Worm (Caenorhabditis elegans) whole organism, L1 larva: ENCODE results near the gene cut-3.

Experiments
- C04F5.9 ChIP-seq: sonication (generic microtip); optimal IDR thresholded peaks from 2 replicates; lab custom pipeline; 2016; ENCODE audit warnings: missing genetic modification characterization, missing compliant biosample characterization
- F16B12.6 ChIP-seq: fragments of 150-350 bp; optimal IDR thresholded peaks from 2 replicates; lab custom pipeline; 2014; ENCODE audit warnings: missing biosample characterization, missing genetic modification characterization
- aha-1 ChIP-seq: fragments of 150-350 bp; optimal IDR thresholded peaks from 2 replicates; lab custom pipeline; 2014; ENCODE audit warnings: missing biosample characterization, missing genetic modification characterization
- alr-1 ChIP-seq: fragments of 200-800 bp; sonication (Bioruptor generic); optimal IDR thresholded peaks from 2 replicates; lab custom pipeline; 2018; ENCODE audit warnings: borderline replicate concordance, mild to moderate bottlenecking, missing genetic modification characterization, missing compliant biosample characterization
- blmp-1 ChIP-seq: fragments of 150-350 bp; optimal IDR thresholded peaks from 2 replicates; lab custom pipeline; 2014; ENCODE audit warnings: missing biosample characterization, missing genetic modification characterization
- ceh-63 ChIP-seq: fragments of 200-800 bp; sonication (Bioruptor generic); optimal IDR thresholded peaks from 2 replicates; lab custom pipeline; 2018; ENCODE audit warnings: mild to moderate bottlenecking, missing genetic modification characterization, missing compliant biosample characterization
- ceh-8 ChIP-seq: fragments of 200-800 bp; sonication (Bioruptor generic); optimal IDR thresholded peaks from 2 replicates; lab custom pipeline; 2018; ENCODE audit warnings: mild to moderate bottlenecking, missing genetic modification characterization, moderate library complexity, missing compliant biosample characterization
- ceh-88 ChIP-seq: fragments of 200-800 bp; sonication (Bioruptor generic); IDR thresholded peaks from 2 replicates; pipeline ENCODE4 v1.3.6; 2022; ENCODE audit warnings: missing genetic modification characterization, missing compliant biosample characterization
- ces-1 ChIP-seq: fragments of 150-350 bp; optimal IDR thresholded peaks from 2 replicates; lab custom pipeline; 2014; ENCODE audit warnings: missing biosample characterization, missing genetic modification reagents, missing genetic modification characterization
- efl-1 ChIP-seq, 4 experiments: fragments of 150-350 bp; optimal IDR thresholded peaks in 3 of 4; peaks in 1 of 4; 1 replicate in 1 of 4; 2 replicates in 3 of 4; lab custom pipeline; 2014; ENCODE audit warnings: missing biosample characterization in 2 of 4, missing genetic modification characterization in 2 of 4, missing genetic modification reagents in 2 of 4
- efl-3 ChIP-seq: fragments of 200-800 bp; sonication (Bioruptor generic); optimal IDR thresholded peaks from 2 replicates; lab custom pipeline; 2018; ENCODE audit warnings: mild to moderate bottlenecking, missing genetic modification characterization, missing compliant biosample characterization
- elt-2 ChIP-seq: sonication (generic microtip); optimal IDR thresholded peaks from 2 replicates; lab custom pipeline; 2016; ENCODE audit warnings: missing genetic modification characterization, mild to moderate bottlenecking, inconsistent platforms, missing compliant biosample characterization, missing genetic modification reagents
- elt-3 ChIP-seq, 6 experiments: fragments of 150-350 bp in 1 of 6; sonication (generic microtip); optimal IDR thresholded peaks; 2 replicates each; lab custom pipeline; 2017 to 2018; ENCODE audit warnings: missing biosample characterization in 6 of 6, missing genetic modification characterization in 6 of 6, inconsistent platforms in 1 of 6
- ets-5 ChIP-seq: fragments of 200-800 bp; sonication (Bioruptor generic); IDR thresholded peaks from 2 replicates; pipeline ENCODE4 v1.3.6; 2022; ENCODE audit warnings: missing genetic modification characterization, missing compliant biosample characterization
- fkh-4 ChIP-seq: sonication (generic microtip); optimal IDR thresholded peaks from 2 replicates; lab custom pipeline; 2016; ENCODE audit warnings: missing compliant biosample characterization, missing genetic modification characterization, borderline replicate concordance
- fos-1 ChIP-seq: fragments of 150-350 bp; optimal IDR thresholded peaks from 2 replicates; lab custom pipeline; 2014; ENCODE audit warnings: missing biosample characterization, missing genetic modification characterization
- hpl-2 ChIP-seq: fragments of 150-350 bp; optimal IDR thresholded peaks from 2 replicates; lab custom pipeline; 2014; ENCODE audit warnings: missing biosample characterization, missing genetic modification reagents, missing genetic modification characterization
- isw-1 ChIP-seq: fragments of 200-800 bp; sonication (Bioruptor generic); IDR thresholded peaks from 2 replicates; pipeline ENCODE4 v1.3.6; 2022; ENCODE audit warnings: missing genetic modification characterization, missing compliant biosample characterization
- lin-14 ChIP-seq: fragments of 200-800 bp; sonication (Bioruptor generic); optimal IDR thresholded peaks from 2 replicates; lab custom pipeline; 2018; ENCODE audit warnings: mild to moderate bottlenecking, missing genetic modification characterization, moderate library complexity, missing compliant biosample characterization
- lin-35 ChIP-seq, 2 experiments: fragments of 150-350 bp; optimal IDR thresholded peaks; 2 replicates each; lab custom pipeline; 2014; ENCODE audit warnings: missing biosample characterization in 2 of 2, missing genetic modification characterization in 2 of 2, missing genetic modification reagents in 2 of 2
- lin-39 ChIP-seq: fragments of 150-350 bp; optimal IDR thresholded peaks from 2 replicates; lab custom pipeline; 2014; ENCODE audit warnings: missing biosample characterization, missing genetic modification reagents, missing genetic modification characterization
- lsy-2 ChIP-seq, 2 experiments: fragments of 150-350 bp; optimal IDR thresholded peaks; 2 replicates each; lab custom pipeline; 2014; ENCODE audit warnings: missing biosample characterization in 2 of 2, missing genetic modification characterization in 2 of 2
- mab-9 ChIP-seq: fragments of 200-800 bp; sonication (Bioruptor generic); IDR thresholded peaks from 2 replicates; pipeline ENCODE4 v1.3.6; 2022; ENCODE audit warnings: missing genetic modification reagents, missing genetic modification characterization, missing compliant biosample characterization
- mef-2 ChIP-seq: fragments of 150-350 bp; optimal IDR thresholded peaks from 2 replicates; lab custom pipeline; 2014; ENCODE audit warnings: missing biosample characterization, missing genetic modification characterization
- nhr-19 ChIP-seq: fragments of 200-800 bp; sonication (Bioruptor generic); conservative IDR thresholded peaks from 2 replicates; pipeline ENCODE4 v1.3.6; 2022; ENCODE audit warnings: missing genetic modification characterization, missing compliant biosample characterization
- nhr-20 ChIP-seq: sonication (generic microtip); optimal IDR thresholded peaks from 2 replicates; lab custom pipeline; 2016; ENCODE audit warnings: mild to moderate bottlenecking, missing genetic modification characterization, missing compliant biosample characterization
- nhr-47 ChIP-seq: sonication (generic microtip); optimal IDR thresholded peaks from 2 replicates; lab custom pipeline; 2016; ENCODE audit warnings: mild to moderate bottlenecking, missing genetic modification characterization, moderate library complexity, missing compliant biosample characterization
- nhr-71 ChIP-seq: sonication (generic microtip); optimal IDR thresholded peaks from 2 replicates; lab custom pipeline; 2016; ENCODE audit warnings: mild to moderate bottlenecking, missing genetic modification characterization, moderate library complexity, missing compliant biosample characterization
- nhr-84 ChIP-seq: sonication (generic microtip); optimal IDR thresholded peaks from 2 replicates; lab custom pipeline; 2017; ENCODE audit warnings: missing biosample characterization, missing genetic modification characterization
- nhr-85 ChIP-seq: sonication (generic microtip); peaks from one replicate; lab custom pipeline; 2016; ENCODE audit warnings: missing genetic modification characterization, inconsistent platforms, missing compliant biosample characterization
- pag-3 ChIP-seq: sonication (generic microtip); optimal IDR thresholded peaks from 2 replicates; lab custom pipeline; 2017; ENCODE audit warnings: missing genetic modification characterization, mild to moderate bottlenecking, missing compliant biosample characterization, antibody characterized with exemption, borderline replicate concordance; ENCODE audit not compliant: insufficient read depth
- rnt-1 ChIP-seq: sonication (generic microtip); optimal IDR thresholded peaks from 2 replicates; lab custom pipeline; 2016; ENCODE audit warnings: mild to moderate bottlenecking, missing genetic modification characterization, moderate library complexity, missing compliant biosample characterization
- skn-1 ChIP-seq: fragments of 150-350 bp; optimal IDR thresholded peaks from 2 replicates; lab custom pipeline; 2014; ENCODE audit warnings: missing biosample characterization, missing genetic modification characterization
- snu-23 ChIP-seq: sonication (generic microtip); optimal IDR thresholded peaks from 2 replicates; lab custom pipeline; 2016; ENCODE audit warnings: missing genetic modification characterization, missing compliant biosample characterization
- sox-4 ChIP-seq: sonication (generic microtip); optimal IDR thresholded peaks from 2 replicates; lab custom pipeline; 2016; ENCODE audit warnings: missing genetic modification characterization, missing compliant biosample characterization
- sptf-1 ChIP-seq: fragments of 150-350 bp; optimal IDR thresholded peaks from 2 replicates; lab custom pipeline; 2014; ENCODE audit warnings: missing biosample characterization, missing genetic modification characterization
- tbx-2 ChIP-seq: sonication (generic microtip); optimal IDR thresholded peaks from 2 replicates; lab custom pipeline; 2016; ENCODE audit warnings: missing genetic modification characterization, missing compliant biosample characterization
- unc-86 ChIP-seq: sonication (generic microtip); optimal IDR thresholded peaks from 2 replicates; lab custom pipeline; 2016; ENCODE audit warnings: missing genetic modification characterization, missing compliant biosample characterization
- xbp-1 ChIP-seq: sonication (generic microtip); optimal IDR thresholded peaks from 2 replicates; lab custom pipeline; 2016; ENCODE audit warnings: missing genetic modification characterization, missing compliant biosample characterization
- zag-1 ChIP-seq: fragments of 150-350 bp; optimal IDR thresholded peaks from 2 replicates; lab custom pipeline; 2014; ENCODE audit warnings: missing biosample characterization, missing genetic modification characterization
- ztf-4 ChIP-seq: fragments of 150-350 bp; optimal IDR thresholded peaks from 2 replicates; lab custom pipeline; 2014; ENCODE audit warnings: missing biosample characterization, missing genetic modification characterization

cut-3 gene

DNA sequence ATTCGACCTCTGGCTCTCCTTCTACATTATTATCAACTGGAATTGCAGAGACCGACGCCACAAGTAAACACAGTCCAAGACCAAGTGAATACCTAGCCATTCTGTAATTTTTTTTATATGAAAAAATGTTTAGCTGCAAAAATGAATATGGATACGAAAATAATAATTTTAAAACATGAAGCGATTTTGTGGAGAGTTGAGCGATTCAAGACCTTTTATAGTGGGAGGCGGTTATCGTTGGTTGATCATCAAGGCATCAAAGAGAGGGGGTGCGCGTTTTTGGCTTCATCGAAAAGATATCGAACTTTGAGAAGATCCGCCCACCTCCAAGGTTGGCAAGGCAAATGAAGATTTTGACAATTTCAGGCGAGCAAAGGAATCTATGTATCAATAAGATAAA, at the start of gene cut-3:
Gene cut-3 (minus strand): TSS at position 101 of the 400 bp plus-strand sequence.
- TF ChIP-seq zag-1 (tag; lab: Kevin White, UChicago) (no peak), hpl-2 (no peak), ceh-88 (GFP tag; lab: Robert Waterston, UW) (no peak), sox-4 (no peak), pag-3 (no peak), nhr-84 (tag; lab: Kevin White, UChicago) (no peak), sptf-1 (no peak), fkh-4 (tag; lab: Kevin White, UChicago) (no peak), mab-9 (GFP tag; lab: Robert Waterston, UW) (no peak), lin-39 (tag; lab: Kevin White, UChicago) (no peak), efl-3 (GFP tag; lab: Kevin White, UChicago) (no peak), F16B12.6 (tag; lab: Kevin White, UChicago) (no peak), xbp-1 (tag; lab: Kevin White, UChicago) (no peak), efl-1 (optimal IDR thresholded peaks at IDR 0.05; lab: Kevin White, UChicago) (no peak), efl-1 (GFP tag; optimal IDR thresholded peaks at IDR 0.05 in 1 of 2; lab: Kevin White, UChicago) (no peak), C04F5.9 (tag; lab: Kevin White, UChicago) (no peak), elt-3 (tag; optimal IDR thresholded peaks at IDR 0.05; lab: Kevin White, UChicago) (no peak)

DNA sequence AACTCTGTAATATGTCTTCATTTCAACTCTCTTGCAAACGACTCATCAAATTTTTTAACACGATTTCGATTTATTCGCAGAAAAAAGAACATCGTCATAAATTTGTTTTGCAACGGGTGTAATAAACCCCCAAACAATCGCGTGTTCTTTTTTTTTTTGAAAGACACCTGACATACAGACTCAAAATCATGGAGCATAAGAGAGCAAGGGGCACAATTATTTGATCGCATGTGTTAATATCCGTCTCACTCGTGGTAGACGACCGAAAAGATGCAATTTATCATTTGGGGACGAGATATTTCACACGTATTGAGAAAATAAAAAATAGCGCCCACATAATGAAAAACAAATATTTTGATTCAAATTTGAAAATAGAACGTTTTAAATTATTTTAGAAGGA, 49.6 kb upstream of the cut-3 start:
- peak; percentile 28 for TF ChIP-seq nhr-71 (tag; lab: Kevin White, UChicago)
- no peak for TF ChIP-seq unc-86
- TF ChIP-seq rnt-1 (tag; lab: Kevin White, UChicago), result peak; percentile 56
- TF ChIP-seq nhr-19 (GFP tag; lab: Robert Waterston, UW), result 0 out of 2 replicates have a peak, but pooled peaks have one; percentile 31
- no peak for TF ChIP-seq isw-1 (GFP tag; lab: Robert Waterston, UW)
- no peak for TF ChIP-seq efl-1 (optimal IDR thresholded peaks at IDR 0.05; lab: Kevin White, UChicago)
- TF ChIP-seq efl-1 (GFP tag; optimal IDR thresholded peaks at IDR 0.05 in 1 of 2; lab: Kevin White, UChicago), result peak in 1 of 2 experiments; percentile 58
- TF ChIP-seq lin-14 (GFP tag; lab: Kevin White, UChicago), result peak; percentile 74
- TF ChIP-seq lsy-2 (tag; optimal IDR thresholded peaks at IDR 0.05; lab: Kevin White, UChicago), result peak in 1 of 2 experiments; percentile 25

DNA sequence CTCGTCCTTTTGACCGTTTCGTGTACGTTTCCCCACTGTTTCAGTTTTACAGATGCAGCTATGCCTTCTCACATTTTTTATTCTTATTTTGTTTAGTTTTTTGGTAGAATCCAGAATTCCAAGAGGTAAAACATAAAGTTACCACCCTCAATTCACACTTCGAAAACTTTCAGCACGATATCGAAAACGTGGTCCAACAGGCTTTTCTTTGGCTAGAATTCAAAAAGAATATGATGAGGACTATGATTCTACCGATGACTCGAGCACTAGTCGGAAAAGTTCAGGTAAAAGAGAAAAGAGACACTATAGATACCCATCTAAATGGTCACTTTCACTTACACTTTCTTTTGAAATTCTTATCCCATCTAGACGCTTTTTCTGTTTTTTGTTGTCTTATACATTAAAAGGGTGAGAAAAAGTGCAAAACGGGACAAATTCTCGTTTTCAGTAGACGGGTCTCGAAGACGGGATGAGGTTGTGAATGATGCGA, 47.6 kb upstream of the cut-3 start, which contains the start of gene M05D6.9:
Gene M05D6.9 (plus strand): TSS at position 51 of the 490 bp plus-strand sequence.
- TF ChIP-seq alr-1 (tag; lab: Kevin White, UChicago), result no peak
- TF ChIP-seq blmp-1 (tag; lab: Kevin White, UChicago), result peak; percentile 64

DNA sequence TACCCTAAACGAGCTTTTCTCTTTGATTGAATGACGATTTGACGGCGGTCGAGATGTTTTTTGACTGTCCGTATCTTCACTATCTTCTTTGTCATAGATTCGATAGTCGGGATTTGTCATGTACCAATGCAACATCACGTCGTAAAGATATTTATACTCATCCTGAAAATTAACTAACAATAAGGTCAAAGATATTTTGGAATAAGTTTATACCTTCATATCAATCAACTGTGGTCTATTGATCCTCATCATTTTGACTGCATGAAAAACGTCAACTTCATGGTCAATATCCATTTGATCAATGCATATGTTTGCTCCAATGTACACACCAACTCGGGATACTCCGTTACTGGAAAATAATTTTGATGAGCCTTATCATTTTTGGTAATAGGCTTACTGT, 41.5 kb upstream of the cut-3 start:
- TF ChIP-seq ets-5 (no peak), mef-2 (no peak), skn-1 (tag; lab: Kevin White, UChicago) (no peak), efl-1 (optimal IDR thresholded peaks at IDR 0.05; lab: Kevin White, UChicago) (no peak), efl-1 (GFP tag; optimal IDR thresholded peaks at IDR 0.05 in 1 of 2; lab: Kevin White, UChicago) (peak in 1 of 2 experiments; percentile 68), ztf-4 (no peak)

DNA sequence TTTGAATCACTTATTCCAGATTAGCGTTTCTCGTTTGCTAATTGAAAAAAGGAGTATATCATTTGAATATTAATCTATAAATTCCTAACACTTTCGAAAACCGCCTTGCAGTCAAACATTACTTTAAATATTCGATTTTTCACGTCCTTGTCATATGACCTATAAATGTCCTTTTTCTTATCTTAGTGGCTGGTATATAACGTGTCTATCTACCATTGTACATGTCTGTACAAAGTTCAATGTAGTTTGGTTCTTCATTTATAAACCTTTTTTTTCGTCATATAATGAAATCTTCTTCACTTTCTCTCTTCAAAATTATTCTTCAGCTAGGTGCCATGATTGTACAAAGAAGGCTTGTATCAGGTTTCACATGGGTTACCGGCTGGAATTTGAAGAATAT, 39.0 kb upstream of the cut-3 start, which contains the start of gene gbh-2:
Gene gbh-2 (plus strand): TSS at position 277 of the 400 bp plus-strand sequence.
- TF ChIP-seq nhr-20 (tag; lab: Kevin White, UChicago) (peak; percentile 90), nhr-47 (peak; percentile 25), elt-2 (peak; percentile 89), efl-1 (optimal IDR thresholded peaks at IDR 0.05; lab: Kevin White, UChicago) (no peak), efl-1 (GFP tag; optimal IDR thresholded peaks at IDR 0.05 in 1 of 2; lab: Kevin White, UChicago) (peak in 1 of 2 experiments; percentile 79), F16B12.6 (tag; lab: Kevin White, UChicago) (no peak), nhr-19 (GFP tag; lab: Robert Waterston, UW) (peak; percentile 34; the same call in 1 of the 2 replicates), nhr-85 (tag; lab: Kevin White, UChicago) (peak; percentile 69), lin-14 (GFP tag; lab: Kevin White, UChicago) (peak; percentile 59), elt-3 (tag; optimal IDR thresholded peaks at IDR 0.05; lab: Kevin White, UChicago) (peak in 2 of 6 experiments; percentile 64 to 67), ceh-8 (GFP tag; lab: Kevin White, UChicago) (no peak), lsy-2 (tag; optimal IDR thresholded peaks at IDR 0.05; lab: Kevin White, UChicago) (peak; percentile 6 to 41), isw-1 (GFP tag; lab: Robert Waterston, UW) (no peak), efl-3 (GFP tag; lab: Kevin White, UChicago) (no peak), ces-1 (no peak), nhr-71 (tag; lab: Kevin White, UChicago) (peak; percentile 86), blmp-1 (tag; lab: Kevin White, UChicago) (peak; percentile 39), hpl-2 (no peak), C04F5.9 (tag; lab: Kevin White, UChicago) (no peak), lin-35 (GFP tag; optimal IDR thresholded peaks at IDR 0.05; lab: Kevin White, UChicago) (peak in 1 of 2 experiments; percentile 72), aha-1 (tag; lab: Kevin White, UChicago) (no peak), fos-1 (tag; lab: Kevin White, UChicago) (no peak), tbx-2 (peak; percentile 21), mef-2 (no peak), ceh-63 (GFP tag; lab: Kevin White, UChicago) (no peak), snu-23 (GFP tag; lab: Kevin White, UChicago) (peak; percentile 48)
